Worm (Caenorhabditis elegans) whole organism, L4/young adult: Measurements from ENCODE around the gene mrpl-36.

Source experiments
- W03F9.2 ChIP-seq: fragments of 150-350 bp; optimal IDR thresholded peaks from 2 replicates; lab custom pipeline; 2014; ENCODE audit warnings: missing biosample characterization, missing genetic modification characterization
- dao-5 ChIP-seq: sonication (generic microtip); optimal IDR thresholded peaks from 2 replicates; lab custom pipeline; 2016; ENCODE audit warnings: missing genotype, missing genetic modification characterization, moderate library complexity, missing compliant biosample characterization
- him-1 ChIP-seq: sonication (generic microtip); optimal IDR thresholded peaks from 2 replicates; lab custom pipeline; 2016; ENCODE audit warnings: missing genotype, missing genetic modification reagents, missing genetic modification characterization, missing compliant biosample characterization

The mrpl-36 gene

ce11 chrIII:9848083-9848482 is at the start of gene mrpl-36:
Gene mrpl-36, minus strand, starts transcription at chrIII:9848116.
- TF ChIP-seq W03F9.2 = peak; percentile 69
- no peak for TF ChIP-seq dao-5
- TF ChIP-seq him-1 (tag; lab: Kevin White, UChicago) = no peak

DNA sequence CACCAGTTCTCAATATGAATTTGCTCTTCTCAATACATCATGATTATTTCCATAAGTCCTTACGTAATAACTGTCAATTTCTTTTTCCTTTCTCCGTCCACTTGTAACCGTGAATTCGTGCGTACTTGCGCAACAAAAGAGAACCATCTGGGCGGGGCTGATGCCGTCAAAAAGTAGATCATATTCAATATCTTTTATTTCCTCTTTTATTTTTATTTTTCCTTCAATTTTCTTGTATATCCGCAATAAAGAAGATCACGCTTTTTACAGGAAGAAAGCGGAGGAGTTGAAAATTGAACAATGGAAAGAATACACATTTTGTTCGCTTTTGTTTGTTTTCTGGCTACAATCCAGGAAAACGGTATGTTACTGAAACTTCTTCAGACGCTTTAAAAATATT is 44.9 kb upstream of the mrpl-36 start, which contains the start of gene mam-7:
TSS of gene mam-7 (plus strand) at position 301 of the 400 bp plus-strand sequence.
- TF ChIP-seq W03F9.2 (no peak), him-1 (tag; lab: Kevin White, UChicago) (no peak), dao-5 (no peak)

ce11 chrIII:9891324-9891723 is 43.4 kb upstream of the mrpl-36 start, which contains the start of gene alg-4:
Gene alg-4, minus strand, starts transcription at chrIII:9891424.
- TF ChIP-seq dao-5 = no peak
- no peak for TF ChIP-seq him-1 (tag; lab: Kevin White, UChicago)
- TF ChIP-seq W03F9.2 = no peak

DNA sequence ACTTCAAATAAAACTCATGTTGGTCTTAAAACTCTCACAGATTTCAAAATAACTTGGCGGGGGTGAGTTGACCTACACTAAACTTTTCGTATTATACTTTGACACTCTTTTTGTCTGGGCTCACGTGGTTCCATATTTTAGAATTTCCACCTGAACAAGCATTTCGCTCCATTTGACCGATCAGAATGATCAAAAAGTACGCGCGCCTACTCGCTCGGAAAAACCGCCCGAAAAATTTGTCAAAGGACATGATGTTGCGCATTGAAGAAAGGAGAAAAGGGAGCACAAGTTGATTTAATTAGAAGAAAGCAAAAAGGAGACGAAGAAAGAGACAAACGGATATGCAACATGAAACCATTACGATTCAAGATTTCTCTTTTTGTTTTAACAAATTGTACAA is 38.4 kb upstream of the mrpl-36 start:
- TF ChIP-seq W03F9.2 (no peak), dao-5 (no peak), him-1 (tag; lab: Kevin White, UChicago) (no peak)

- TF ChIP-seq W03F9.2 (no peak), him-1 (tag; lab: Kevin White, UChicago) (no peak), dao-5 (no peak)
Measured at ce11 chrIII:9885609-9886008, 37.7 kb upstream of the mrpl-36 start.

ce11 chrIII:9878828-9879227 is 30.9 kb upstream of the mrpl-36 start, which contains the start of gene ZK757.2:
Gene ZK757.2, minus strand, starts transcription at chrIII:9878928.
- no peak for TF ChIP-seq dao-5
- no peak for TF ChIP-seq W03F9.2
- no peak for TF ChIP-seq him-1 (tag; lab: Kevin White, UChicago)

DNA sequence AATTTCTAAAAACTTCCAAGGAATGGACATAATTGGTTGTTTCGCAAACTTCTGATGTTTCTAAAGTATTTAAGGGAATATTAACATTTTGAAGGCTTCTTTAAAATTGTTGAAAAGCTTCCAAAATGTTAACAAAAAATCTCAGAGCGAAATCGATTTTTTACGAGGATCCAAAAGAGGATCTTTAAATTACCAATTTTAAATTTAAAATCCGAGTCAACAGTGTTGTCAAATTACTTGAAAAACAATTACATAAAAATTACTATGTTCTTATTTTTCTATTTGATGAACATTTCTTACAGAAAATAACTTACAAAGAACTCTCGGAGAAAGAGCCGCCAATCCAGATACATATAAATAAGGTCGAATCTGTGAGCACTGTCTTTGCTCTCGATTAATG is 29.0 kb upstream of the mrpl-36 start, which contains the start of gene ZK757.10:
TSS of gene ZK757.10 (plus strand) at position 301 of the 400 bp plus-strand sequence.
- TF ChIP-seq dao-5 (no peak), him-1 (tag; lab: Kevin White, UChicago) (no peak), W03F9.2 (no peak)

DNA sequence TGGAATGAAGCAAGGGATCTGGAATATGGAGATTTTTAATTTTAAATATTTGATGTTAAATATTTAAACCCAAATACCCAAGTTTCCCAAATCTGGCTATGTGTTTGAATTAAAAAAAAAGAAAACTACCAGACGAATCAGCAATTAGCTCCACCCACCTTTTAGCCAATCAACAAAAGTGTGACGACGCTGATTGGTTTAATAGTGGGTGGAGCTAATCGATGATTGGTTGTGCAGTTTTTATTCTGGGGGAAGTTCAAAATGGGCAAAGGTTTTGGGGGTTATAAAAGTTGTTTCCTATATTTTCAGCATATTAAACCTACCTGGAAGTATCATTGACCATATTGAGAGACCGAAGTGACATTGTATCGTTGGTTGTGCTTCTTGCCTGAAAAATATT is 26.6 kb upstream of the mrpl-36 start:
- no peak for TF ChIP-seq him-1 (tag; lab: Kevin White, UChicago)
- no peak for TF ChIP-seq dao-5
- TF ChIP-seq W03F9.2 = no peak

- TF ChIP-seq him-1 (tag; lab: Kevin White, UChicago) = no peak
Measured at ce11 chrIII:9871032-9871431, 23.1 kb upstream of the mrpl-36 start, which contains the start of gene ZK757.1. Gene ZK757.1, minus strand, starts transcription at chrIII:9871132.

ce11 chrIII:9867780-9868503 is 20.0 kb upstream of the mrpl-36 start, which contains the start of gene dhhc-4:
Gene dhhc-4, minus strand, starts transcription at chrIII:9867792.
- TF ChIP-seq dao-5 (no peak), him-1 (tag; lab: Kevin White, UChicago) (no peak), W03F9.2 (peak; percentile 65)

DNA sequence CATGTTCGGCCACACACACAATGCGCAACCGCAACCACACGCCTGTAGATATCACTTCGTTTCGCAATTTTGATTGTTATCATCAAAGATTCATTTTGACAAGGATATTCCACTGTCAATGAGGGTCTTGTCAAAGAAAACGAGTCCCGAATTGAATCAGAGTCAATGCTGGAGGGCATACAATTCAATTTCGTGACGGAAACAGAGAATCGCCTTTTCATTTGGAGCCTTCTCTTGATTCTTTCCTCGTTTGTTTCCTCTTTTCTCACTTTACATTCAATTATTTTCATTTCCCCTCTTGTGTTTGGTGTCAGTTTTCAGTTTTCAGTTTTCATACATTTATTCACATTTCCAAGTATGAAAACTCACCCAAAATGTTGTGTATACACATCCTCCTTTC is 19.4 kb upstream of the mrpl-36 start:
- TF ChIP-seq dao-5 (no peak), him-1 (tag; lab: Kevin White, UChicago) (no peak), W03F9.2 (no peak)

DNA sequence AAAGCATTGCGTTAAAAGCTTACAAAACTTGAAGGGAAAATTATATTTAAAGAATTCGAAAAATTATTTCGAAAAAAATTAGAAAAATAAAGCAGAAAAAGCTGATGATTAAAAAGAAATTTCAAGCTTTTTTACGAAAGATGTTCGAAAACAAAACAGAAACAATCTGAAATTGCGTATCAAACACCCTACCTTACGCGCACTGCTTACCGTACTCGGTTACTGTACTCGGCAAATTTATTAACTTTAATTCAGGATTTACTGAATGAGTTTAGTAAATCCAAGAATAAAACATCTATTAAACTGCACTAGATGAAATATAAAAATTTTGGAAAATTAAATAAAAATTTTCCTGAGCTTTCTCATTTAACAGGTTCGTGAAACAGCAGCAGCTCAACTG is 14.6 kb upstream of the mrpl-36 start:
- no peak for TF ChIP-seq W03F9.2
- TF ChIP-seq dao-5 = no peak
- TF ChIP-seq him-1 (tag; lab: Kevin White, UChicago) = no peak

DNA sequence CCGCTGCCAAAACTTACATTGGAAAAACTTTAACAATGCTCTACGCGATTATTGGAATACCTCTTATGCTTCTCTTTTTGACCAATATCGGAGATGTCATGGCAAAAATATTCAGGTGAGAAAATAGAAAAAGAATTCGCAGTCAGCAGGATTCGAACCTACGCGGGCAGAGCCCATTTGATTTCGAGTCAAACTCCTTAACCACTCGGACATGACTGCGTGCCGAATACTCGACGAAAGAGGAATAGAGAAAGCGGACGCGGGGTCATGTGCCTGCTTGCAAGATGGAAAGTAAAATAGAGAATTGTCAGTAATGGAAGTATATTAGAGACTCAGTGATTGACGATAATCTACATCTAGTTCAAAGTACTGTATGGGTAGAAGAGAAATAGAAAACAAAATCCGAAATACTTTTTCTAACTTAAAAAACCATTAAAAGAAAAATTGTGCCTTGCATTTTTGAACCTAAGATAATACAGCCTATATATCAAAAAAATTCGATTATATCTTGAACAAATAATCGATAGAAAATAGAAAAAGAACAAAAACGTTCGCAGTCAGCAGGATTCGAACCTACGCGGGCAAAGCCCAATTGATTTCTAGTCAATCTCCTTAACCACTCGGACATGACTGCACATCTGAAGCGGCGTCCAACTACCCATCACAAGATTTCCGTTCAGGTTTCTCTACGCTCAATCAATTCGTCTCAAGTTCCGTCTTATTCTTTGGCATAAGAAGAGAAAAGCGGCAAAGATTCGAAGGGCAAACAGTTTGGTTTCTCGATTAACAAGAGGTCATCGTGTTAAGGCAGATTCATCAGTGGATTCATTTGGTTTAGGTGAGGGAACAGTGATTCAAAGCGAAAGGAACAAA is 13.8 kb upstream of the mrpl-36 start:
- no peak for TF ChIP-seq W03F9.2
- peak; percentile 50 for TF ChIP-seq him-1 (tag; lab: Kevin White, UChicago)
- peak; percentile 28 for TF ChIP-seq dao-5

- no peak for TF ChIP-seq W03F9.2
- TF ChIP-seq him-1 (tag; lab: Kevin White, UChicago) = no peak
- TF ChIP-seq dao-5 = no peak
Measured at ce11 chrIII:9860201-9860780, 12.4 kb upstream of the mrpl-36 start, which contains the start of gene twk-48. Gene twk-48, plus strand, starts transcription at chrIII:9860730.
